Worm (Caenorhabditis elegans) whole organism, dauer: ENCODE measurements around the gene oac-54.

Source experiments
- unc-62 ChIP-seq: sonication (generic microtip); optimal IDR thresholded peaks from 2 replicates; lab custom pipeline; 2017; ENCODE audit warnings: missing biosample characterization, missing genetic modification reagents, missing genetic modification characterization

The oac-54 gene

DNA sequence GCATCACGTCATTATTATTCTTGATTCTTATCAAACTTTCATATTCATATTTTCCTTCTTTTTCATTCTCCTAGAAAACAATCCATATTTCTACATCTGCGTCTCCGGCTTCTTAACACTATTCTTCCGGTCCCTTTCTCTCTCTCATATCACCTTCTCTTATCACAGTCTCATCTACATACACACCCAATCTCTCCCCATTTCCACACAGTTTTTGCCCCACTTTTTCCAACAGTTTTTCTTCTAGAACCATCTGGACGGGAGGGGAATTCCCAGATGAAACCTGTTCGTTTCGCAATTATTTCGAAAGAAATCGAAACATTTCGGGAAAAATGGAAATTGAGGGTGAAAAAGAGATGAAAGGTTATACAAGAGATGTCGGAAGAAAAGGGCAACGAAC, 29.8 kb upstream of the oac-54 start:
- TF ChIP-seq unc-62 (GFP tag; lab: Kevin White, UChicago) = no peak

ce11 chrII:9130339-9130738, 27.6 kb upstream of the oac-54 start:
- TF ChIP-seq unc-62 (GFP tag; lab: Kevin White, UChicago) = no peak

DNA sequence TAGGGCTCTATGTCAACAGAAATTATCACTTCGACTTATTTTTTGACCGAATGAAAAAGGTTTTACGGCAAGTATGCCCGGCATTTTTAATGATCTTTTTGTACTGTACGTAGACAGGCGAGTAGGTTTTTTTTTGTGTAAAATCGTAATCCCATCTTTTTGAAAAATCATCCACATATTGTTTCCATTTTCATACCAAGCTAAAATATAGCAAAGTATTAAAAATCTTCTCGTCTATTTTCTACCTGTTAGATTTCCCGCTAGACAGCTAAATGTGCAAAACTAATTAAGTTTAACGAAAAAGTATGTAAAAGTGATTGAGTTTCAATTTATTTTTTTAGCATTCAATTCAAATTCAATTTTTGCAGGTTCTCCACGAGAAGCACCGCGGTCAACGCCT, 26.5 kb upstream of the oac-54 start, which contains the start of gene C16D2.1:
Gene C16D2.1, plus strand, starts transcription at position 301 of the 400 bp plus-strand sequence.
- TF ChIP-seq unc-62 (GFP tag; lab: Kevin White, UChicago) = no peak

DNA sequence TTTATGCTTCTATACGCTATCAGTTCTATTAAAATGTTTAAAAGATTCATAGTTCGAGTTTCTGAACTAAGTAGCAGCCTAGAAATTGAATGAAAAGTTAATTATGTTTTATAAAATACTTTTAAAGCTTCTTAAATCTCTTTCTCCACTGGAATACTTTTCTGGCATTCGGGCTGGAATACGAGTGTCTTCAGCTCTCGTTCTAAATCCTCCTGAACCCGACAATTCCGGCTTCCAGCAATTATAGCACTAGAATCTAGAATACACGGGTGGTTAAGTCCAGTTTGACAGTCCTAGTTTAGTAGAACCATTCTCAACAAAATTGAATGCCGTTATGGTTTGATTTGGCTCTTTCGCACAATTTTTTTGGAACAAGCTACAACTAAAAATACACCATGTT, 25.6 kb upstream of the oac-54 start:
- TF ChIP-seq unc-62 (GFP tag; lab: Kevin White, UChicago) = no peak

ce11 chrII:9135878-9136277, 22.0 kb upstream of the oac-54 start, which contains the start of gene nlp-78:
nlp-78 (plus strand) TSS chrII:9136178.
- TF ChIP-seq unc-62 (GFP tag; lab: Kevin White, UChicago) = no peak

- TF ChIP-seq unc-62 (GFP tag; lab: Kevin White, UChicago) = no peak
Observed at ce11 chrII:9137803-9138202, 20.1 kb upstream of the oac-54 start, which contains the start of gene C16D2.3. C16D2.3 (plus strand) TSS chrII:9138103.

- no peak for TF ChIP-seq unc-62 (GFP tag; lab: Kevin White, UChicago)
Observed at ce11 chrII:9139172-9139700, 18.7 kb upstream of the oac-54 start, which contains the start of gene Y9C2UA.1. Y9C2UA.1 (plus strand) TSS chrII:9139650.

- no peak for TF ChIP-seq unc-62 (GFP tag; lab: Kevin White, UChicago)
Observed at ce11 chrII:9141110-9141509, 16.8 kb upstream of the oac-54 start.

ce11 chrII:9143795-9144194, 14.1 kb upstream of the oac-54 start:
- no peak for TF ChIP-seq unc-62 (GFP tag; lab: Kevin White, UChicago)

DNA sequence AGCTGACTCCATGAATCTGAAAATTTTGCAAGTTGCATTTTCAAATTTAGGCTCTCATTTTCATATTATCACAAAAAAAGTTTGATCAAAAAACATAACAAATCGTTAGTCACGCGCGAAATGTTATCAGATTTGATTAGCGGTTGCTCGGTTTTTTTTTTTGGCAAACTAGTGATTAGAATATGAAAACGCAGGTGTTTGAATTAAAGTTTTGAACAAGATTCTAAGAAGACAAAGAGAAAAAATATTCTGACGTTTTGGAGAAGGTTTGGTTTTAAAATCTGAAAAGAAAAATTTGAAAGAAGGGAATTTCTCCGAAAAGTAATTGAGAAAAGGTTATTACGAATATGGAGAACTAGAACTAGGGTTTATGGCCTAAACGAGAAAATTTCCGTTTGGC, 13.5 kb upstream of the oac-54 start:
- TF ChIP-seq unc-62 (GFP tag; lab: Kevin White, UChicago) = no peak

DNA sequence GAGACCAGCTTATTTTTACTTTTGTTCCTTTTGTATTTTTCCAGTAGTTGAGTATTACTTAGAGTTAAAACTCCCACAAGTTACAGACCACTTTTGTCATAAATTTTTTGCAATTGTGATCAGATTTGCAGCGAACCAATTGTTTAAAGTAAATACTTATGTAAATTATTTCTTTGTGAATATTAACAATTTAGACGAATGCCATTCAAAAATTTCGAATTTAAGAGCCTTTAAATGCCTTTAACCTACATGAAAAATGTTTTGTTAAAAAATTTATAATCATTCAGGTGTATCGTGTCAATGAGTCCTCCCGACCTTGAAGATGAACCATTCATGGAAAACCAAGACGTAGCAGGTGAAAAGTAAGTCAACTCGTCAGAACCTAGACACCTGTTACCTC, 11.9 kb upstream of the oac-54 start, which contains the start of gene W07A12.4:
Gene W07A12.4, plus strand, starts transcription at position 301 of the 400 bp plus-strand sequence.
- TF ChIP-seq unc-62 (GFP tag; lab: Kevin White, UChicago) = no peak

DNA sequence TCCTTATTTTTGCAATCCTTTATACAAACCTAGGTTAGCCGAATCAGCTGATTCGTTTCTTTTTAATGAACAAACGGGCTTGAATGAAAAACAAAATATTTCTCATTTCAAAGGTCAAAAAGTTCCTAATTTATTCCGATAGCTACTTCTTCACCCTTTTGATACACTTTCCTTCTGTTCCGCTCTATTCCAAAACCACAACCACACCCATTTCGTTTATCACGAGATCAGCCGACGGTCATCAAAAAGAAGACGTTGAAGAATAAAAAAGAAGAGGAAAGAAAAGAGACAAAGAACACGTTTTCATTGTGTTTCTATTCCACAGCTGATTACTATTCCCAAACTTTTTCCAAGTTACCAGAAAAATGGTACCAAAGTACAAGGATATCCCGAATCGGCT, 9.8 kb upstream of the oac-54 start:
- TF ChIP-seq unc-62 (GFP tag; lab: Kevin White, UChicago) = no peak

DNA sequence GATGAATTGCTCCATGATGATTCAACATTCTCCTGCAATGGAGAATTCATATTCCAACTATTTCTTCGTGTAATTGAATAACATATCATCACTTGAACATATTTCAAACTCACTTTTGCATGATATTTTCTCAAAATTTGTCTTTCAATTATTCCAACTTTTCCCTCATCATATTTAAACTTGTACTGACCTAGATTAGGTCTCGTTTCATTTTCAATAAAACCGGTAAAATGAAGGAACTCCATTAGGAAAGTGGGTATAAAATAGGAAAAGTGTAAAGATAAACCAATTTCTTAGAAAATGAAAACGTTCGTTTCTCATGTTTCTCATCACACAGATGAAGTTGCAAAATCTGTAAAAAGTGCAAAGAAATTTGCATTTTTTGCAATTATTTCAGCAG, 5.7 kb upstream of the oac-54 start, which contains the start of gene col-78:
Gene col-78, plus strand, starts transcription at position 301 of the 400 bp plus-strand sequence.
- no peak for TF ChIP-seq unc-62 (GFP tag; lab: Kevin White, UChicago)

DNA sequence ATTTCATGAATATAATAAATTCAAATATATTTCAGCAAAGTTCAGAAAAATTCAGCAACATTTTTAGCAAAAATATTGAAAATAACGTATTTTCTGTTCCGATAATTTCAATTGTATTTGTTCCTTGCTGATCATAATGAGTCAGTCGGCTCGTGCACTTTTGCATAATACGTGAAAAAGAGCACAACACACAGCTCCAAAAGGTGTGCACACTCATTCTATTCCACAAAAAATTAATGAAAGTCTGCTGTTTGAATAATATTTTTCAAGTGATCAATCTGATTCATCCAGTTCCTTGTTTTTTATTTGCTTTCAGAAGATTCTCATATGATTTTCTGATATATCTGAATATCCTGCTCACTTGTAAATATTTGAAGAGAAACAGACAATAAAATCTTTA, 3.6 kb upstream of the oac-54 start:
- no peak for TF ChIP-seq unc-62 (GFP tag; lab: Kevin White, UChicago)

DNA sequence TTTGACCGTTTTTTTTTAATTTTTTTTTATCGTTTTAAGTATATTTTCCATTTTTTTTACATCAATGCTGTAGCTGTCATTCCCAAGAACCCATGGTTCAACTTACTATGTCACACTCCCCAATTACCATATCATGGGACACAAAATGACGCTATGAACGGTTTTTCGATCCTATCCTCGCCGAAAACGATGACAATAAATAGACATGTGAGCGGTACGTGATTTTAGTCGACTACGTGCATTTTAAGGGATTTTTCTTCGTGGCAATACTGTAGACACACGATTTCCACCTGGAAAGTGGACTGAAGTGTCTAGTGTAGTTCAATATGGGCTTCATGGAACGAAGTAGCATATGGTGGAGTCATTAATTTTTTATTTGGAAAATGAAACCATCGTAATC, 1.6 kb upstream of the oac-54 start:
- no peak for TF ChIP-seq unc-62 (GFP tag; lab: Kevin White, UChicago)

DNA sequence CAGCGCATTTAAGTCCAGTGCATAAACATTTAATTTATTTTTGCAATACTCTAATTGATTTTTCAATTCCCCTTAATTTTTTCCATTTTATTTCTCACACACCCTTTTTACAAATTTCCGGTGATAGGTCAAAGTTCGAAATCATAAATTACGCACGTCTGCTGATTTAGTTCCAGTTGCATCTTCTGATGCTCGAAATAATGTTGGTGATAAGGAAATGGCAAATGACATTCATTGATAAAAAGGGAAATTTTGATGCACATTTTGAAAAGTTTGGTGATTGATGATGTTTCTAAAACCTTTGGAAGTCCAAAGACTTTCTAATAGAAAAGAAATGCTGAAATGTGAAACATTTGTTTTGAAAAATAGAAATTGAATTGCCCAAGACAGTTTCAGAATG, 786 bp upstream of the oac-54 start:
- no peak for TF ChIP-seq unc-62 (GFP tag; lab: Kevin White, UChicago)

- TF ChIP-seq unc-62 (GFP tag; lab: Kevin White, UChicago) = no peak
Observed at ce11 chrII:9160197-9160806, 2.4 kb downstream of the oac-54 start.
